Fruit fly (Drosophila melanogaster) whole organism, embryonic: Measurements from ENCODE around the gene CG14961.

Experiments
- Bdp1 ChIP-seq: fragments of 200-800 bp; sonication (Bioruptor generic); optimal IDR thresholded peaks from 3 replicates; lab custom pipeline; 2016; ENCODE audit warnings: missing biosample characterization, missing genetic modification characterization
- Bgb ChIP-seq: fragments of 200-800 bp; sonication (Bioruptor generic); IDR thresholded peaks from 2 replicates; pipeline ENCODE4 v1.3.6; 2022; ENCODE audit warnings: missing biosample characterization, missing genetic modification characterization; ENCODE audit not compliant: partially characterized antibody
- CG10147 ChIP-seq: fragments of 200-800 bp; sonication (Bioruptor generic); optimal IDR thresholded peaks from 2 replicates; lab custom pipeline; 2019; ENCODE audit warnings: missing biosample characterization, mild to moderate bottlenecking, missing genetic modification characterization, moderate library complexity
- CG10209 ChIP-seq: fragments of 200-800 bp; sonication (Bioruptor generic); optimal IDR thresholded peaks from 3 replicates; lab custom pipeline; 2017; ENCODE audit warnings: missing biosample characterization, mild to moderate bottlenecking, missing genetic modification characterization, missing genetic modification reagents
- CG11696 ChIP-seq: fragments of 200-800 bp; sonication (Bioruptor generic); IDR thresholded peaks from 2 replicates; pipeline ENCODE4 v1.3.6; 2022; ENCODE audit warnings: missing biosample characterization, missing genetic modification characterization
- CG11723 ChIP-seq: fragments of 200-800 bp; sonication (Bioruptor generic); optimal IDR thresholded peaks from 2 replicates; lab custom pipeline; 2017; ENCODE audit warnings: missing biosample characterization, mild to moderate bottlenecking, missing genetic modification characterization
- CG1233 ChIP-seq: fragments of 200-800 bp; sonication (Bioruptor generic); optimal IDR thresholded peaks from 4 replicates; lab custom pipeline; 2018; ENCODE audit warnings: missing biosample characterization, mild to moderate bottlenecking, missing genetic modification characterization
- CG12744 ChIP-seq: fragments of 200-800 bp; sonication (Bioruptor generic); optimal IDR thresholded peaks from 2 replicates; lab custom pipeline; 2016; ENCODE audit warnings: missing biosample characterization, missing genetic modification characterization
- CG13624 ChIP-seq: fragments of 200-800 bp; sonication (Bioruptor generic); optimal IDR thresholded peaks from 2 replicates; lab custom pipeline; 2016; ENCODE audit warnings: missing biosample characterization, missing genetic modification characterization
- CG13894 ChIP-seq: fragments of 200-800 bp; sonication (Bioruptor generic); optimal IDR thresholded peaks from 3 replicates; lab custom pipeline; 2018; ENCODE audit warnings: missing biosample characterization, mild to moderate bottlenecking, missing genetic modification characterization, moderate library complexity
- CG14667 ChIP-seq: fragments of 200-800 bp; sonication (Bioruptor generic); IDR thresholded peaks from 2 replicates; pipeline ENCODE4 v1.3.6; 2022; ENCODE audit warnings: missing biosample characterization, missing genetic modification characterization
- CG17186 ChIP-seq: fragments of 200-800 bp; sonication (Bioruptor generic); optimal IDR thresholded peaks from 3 replicates; lab custom pipeline; 2017; ENCODE audit warnings: missing biosample characterization, missing genetic modification reagents, missing genetic modification characterization
- CG2889 ChIP-seq: fragments of 200-800 bp; sonication (Bioruptor generic); IDR thresholded peaks from 3 replicates; pipeline ENCODE4 v1.3.6; 2022; ENCODE audit warnings: missing biosample characterization, missing genetic modification characterization
- CG31224 ChIP-seq: fragments of 200-800 bp; sonication (Bioruptor generic); IDR thresholded peaks from 2 replicates; pipeline ENCODE4 v1.3.6; 2022; ENCODE audit warnings: missing biosample characterization, missing genetic modification characterization
- CG34376 ChIP-seq: fragments of 200-800 bp; sonication (Bioruptor generic); optimal IDR thresholded peaks from 2 replicates; lab custom pipeline; 2018; ENCODE audit warnings: missing biosample characterization, mild to moderate bottlenecking, missing genetic modification characterization
- CG34422 ChIP-seq: fragments of 200-800 bp; sonication (Bioruptor generic); IDR thresholded peaks from 3 replicates; pipeline ENCODE4 v1.3.6; 2022; ENCODE audit warnings: missing biosample characterization, missing genetic modification characterization
- CG3838 ChIP-seq: fragments of 200-800 bp; sonication (Bioruptor generic); optimal IDR thresholded peaks from 3 replicates; lab custom pipeline; 2016; ENCODE audit warnings: missing biosample characterization, missing genetic modification characterization
- CG4820 ChIP-seq: fragments of 200-800 bp; sonication (Bioruptor generic); optimal IDR thresholded peaks from 3 replicates; lab custom pipeline; 2016; ENCODE audit warnings: missing biosample characterization, missing genetic modification characterization
- CG5953 ChIP-seq: fragments of 200-800 bp; sonication (Bioruptor generic); IDR thresholded peaks from 2 replicates; pipeline ENCODE4 v1.3.6; 2022; ENCODE audit warnings: missing biosample characterization, missing genetic modification characterization
- CG6175 ChIP-seq: fragments of 200-800 bp; sonication (Bioruptor generic); IDR thresholded peaks from 3 replicates; pipeline ENCODE4 v1.3.6; 2022; ENCODE audit warnings: missing biosample characterization, missing genetic modification characterization
- CG6254 ChIP-seq: fragments of 200-800 bp; sonication (Bioruptor generic); optimal IDR thresholded peaks from 3 replicates; lab custom pipeline; 2017; ENCODE audit warnings: mild to moderate bottlenecking, missing biosample characterization, missing genetic modification reagents, missing genetic modification characterization
- CG7745 ChIP-seq: fragments of 200-800 bp; sonication (Bioruptor generic); optimal IDR thresholded peaks from 2 replicates; lab custom pipeline; 2018; ENCODE audit warnings: missing biosample characterization, mild to moderate bottlenecking, missing genetic modification characterization, moderate library complexity
- CG7987 ChIP-seq: fragments of 200-800 bp; sonication (Bioruptor generic); optimal IDR thresholded peaks from 2 replicates; lab custom pipeline; 2018; ENCODE audit warnings: missing biosample characterization, mild to moderate bottlenecking, missing genetic modification characterization, moderate library complexity
- CG8359 ChIP-seq: fragments of 200-800 bp; sonication (Bioruptor generic); optimal IDR thresholded peaks from 2 replicates; lab custom pipeline; 2017; ENCODE audit warnings: missing biosample characterization, mild to moderate bottlenecking, missing genetic modification characterization, borderline replicate concordance
- CG9727 ChIP-seq: fragments of 200-800 bp; sonication (Bioruptor generic); optimal IDR thresholded peaks from 3 replicates; lab custom pipeline; 2017; ENCODE audit warnings: missing biosample characterization, mild to moderate bottlenecking, missing genetic modification characterization
- CTCF ChIP-seq: fragments of 200-800 bp; sonication (Bioruptor generic); optimal IDR thresholded peaks from 2 replicates; lab custom pipeline; 2017; ENCODE audit warnings: missing biosample characterization, mild to moderate bottlenecking, missing genetic modification characterization, moderate library complexity
- D ChIP-seq, 2 experiments: fragments of 200-800 bp in 1 of 2; fragments of >200 bp in 1 of 2; sonication (Bioruptor generic) in 1 of 2; optimal IDR thresholded peaks; 2 replicates in 1 of 2; 3 replicates in 1 of 2; lab custom pipeline; 2017; ENCODE audit warnings: mild to moderate bottlenecking in 1 of 2, missing biosample characterization in 1 of 2, missing genetic modification characterization in 1 of 2, missing genetic modification reagents in 1 of 2
- Gsc ChIP-seq: fragments of 200-800 bp; sonication (Bioruptor generic); IDR thresholded peaks from 2 replicates; pipeline ENCODE4 v1.3.6; 2022; ENCODE audit warnings: missing biosample characterization, missing genetic modification characterization
- H15 ChIP-seq: fragments of 200-800 bp; sonication (Bioruptor generic); IDR thresholded peaks from 3 replicates; pipeline ENCODE4 v1.3.6; 2022; ENCODE audit warnings: missing biosample characterization, missing genetic modification characterization
- Hr3 ChIP-seq: fragments of 200-800 bp; sonication (Bioruptor generic); optimal IDR thresholded peaks from 3 replicates; lab custom pipeline; 2016; ENCODE audit warnings: missing biosample characterization, missing genetic modification characterization
- Hr78 ChIP-seq, 2 experiments: fragments of 200-800 bp in 1 of 2; fragments of >200 bp in 1 of 2; sonication (Bioruptor generic) in 1 of 2; optimal IDR thresholded peaks; 2 replicates each; lab custom pipeline; 2017 to 2019; ENCODE audit warnings: missing biosample characterization in 2 of 2, missing genetic modification characterization in 2 of 2, mild to moderate bottlenecking in 1 of 2, moderate library complexity in 1 of 2
- NC2β ChIP-seq: fragments of 200-800 bp; sonication (Bioruptor generic); optimal IDR thresholded peaks from 2 replicates; lab custom pipeline; 2016; ENCODE audit warnings: missing biosample characterization, missing genetic modification characterization
- Nf-YB ChIP-seq: fragments of 200-800 bp; sonication (Bioruptor generic); optimal IDR thresholded peaks from 3 replicates; lab custom pipeline; 2019; ENCODE audit warnings: missing biosample characterization, mild to moderate bottlenecking, missing genetic modification characterization, moderate library complexity
- Side ChIP-seq: fragments of 200-800 bp; sonication (Bioruptor generic); optimal IDR thresholded peaks from 2 replicates; lab custom pipeline; 2016; ENCODE audit warnings: missing biosample characterization, missing genetic modification characterization
- Vsx1 ChIP-seq: fragments of 200-800 bp; sonication (Bioruptor generic); optimal IDR thresholded peaks from 2 replicates; lab custom pipeline; 2017; ENCODE audit warnings: missing biosample characterization, mild to moderate bottlenecking, missing genetic modification characterization, missing genetic modification reagents
- amos ChIP-seq: fragments of 200-800 bp; sonication (Bioruptor generic); IDR thresholded peaks from 2 replicates; pipeline ENCODE4 v1.3.6; 2022; ENCODE audit warnings: missing biosample characterization, missing genetic modification characterization; ENCODE audit not compliant: partially characterized antibody
- aop ChIP-seq: fragments of 200-800 bp; sonication (Bioruptor generic); IDR thresholded peaks from 2 replicates; pipeline ENCODE4 v1.3.6; 2022; ENCODE audit warnings: missing biosample characterization, missing genetic modification characterization
- crc ChIP-seq: fragments of 200-800 bp; sonication (Bioruptor generic); optimal IDR thresholded peaks from 2 replicates; lab custom pipeline; 2016; ENCODE audit warnings: missing biosample characterization, missing genetic modification characterization
- danr ChIP-seq: fragments of 200-800 bp; sonication (Bioruptor generic); IDR thresholded peaks from 2 replicates; pipeline ENCODE4 v1.3.6; 2022; ENCODE audit warnings: missing biosample characterization, missing genetic modification characterization
- dysf ChIP-seq: fragments of 200-800 bp; sonication (Bioruptor generic); IDR thresholded peaks from 3 replicates; pipeline ENCODE4 v1.3.6; 2022; ENCODE audit warnings: missing biosample characterization, missing genetic modification characterization
- gro ChIP-seq: fragments of 200-800 bp; sonication (Bioruptor generic); optimal IDR thresholded peaks from 2 replicates; lab custom pipeline; 2016; ENCODE audit warnings: missing biosample characterization, missing genetic modification characterization
- her ChIP-seq: fragments of 200-800 bp; sonication (Bioruptor generic); optimal IDR thresholded peaks from 2 replicates; lab custom pipeline; 2016; ENCODE audit warnings: missing biosample characterization, missing genetic modification characterization
- hkb ChIP-seq, 2 experiments: fragments of 200-800 bp in 1 of 2; fragments of >200 bp in 1 of 2; sonication (Bioruptor generic) in 1 of 2; IDR thresholded peaks in 1 of 2; optimal IDR thresholded peaks in 1 of 2; 2 replicates each; pipeline versions ENCODE4 v1.3.6 to Lab custom; 2017 to 2022; ENCODE audit warnings: missing biosample characterization in 1 of 2, missing genetic modification characterization in 1 of 2
- kah ChIP-seq: fragments of 200-800 bp; sonication (Bioruptor generic); optimal IDR thresholded peaks from 2 replicates; lab custom pipeline; 2018; ENCODE audit warnings: missing biosample characterization, mild to moderate bottlenecking, missing genetic modification characterization
- mld ChIP-seq: fragments of 200-800 bp; sonication (Bioruptor generic); IDR thresholded peaks from 3 replicates; pipeline ENCODE4 v1.3.6; 2022; ENCODE audit warnings: missing biosample characterization, missing genetic modification characterization; ENCODE audit not compliant: partially characterized antibody
- nerfin-2 ChIP-seq: fragments of 200-800 bp; sonication (Bioruptor generic); IDR thresholded peaks from 2 replicates; pipeline ENCODE4 v1.3.6; 2022; ENCODE audit warnings: missing biosample characterization, missing genetic modification characterization; ENCODE audit not compliant: partially characterized antibody
- ranshi ChIP-seq: fragments of 200-800 bp; sonication (Bioruptor generic); IDR thresholded peaks from 2 replicates; pipeline ENCODE4 v1.3.6; 2022; ENCODE audit warnings: missing biosample characterization, missing genetic modification characterization
- trh ChIP-seq: fragments of 200-800 bp; sonication (Bioruptor generic); optimal IDR thresholded peaks from 2 replicates; lab custom pipeline; 2016; ENCODE audit warnings: missing biosample characterization, missing genetic modification characterization
- ttk ChIP-seq: fragments of 200-800 bp; sonication (Bioruptor generic); IDR thresholded peaks from 2 replicates; pipeline ENCODE4 v2.1.2; 2022; ENCODE audit warnings: missing biosample characterization, missing genetic modification characterization
- wor ChIP-seq: fragments of 200-800 bp; sonication (Bioruptor generic); IDR thresholded peaks from 2 replicates; pipeline ENCODE4 v1.3.6; 2022; ENCODE audit warnings: missing biosample characterization, missing genetic modification characterization

Gene CG14961

dm6 chr3L:3373994-3374623 lies 44.2 kb downstream of the CG14961 start, which contains the start of the genes Ythdc1 and CG12010 (continued):
- TF ChIP-seq wor (GFP tag; lab: Robert Waterston, UW) (no peak), CG12744 (GFP tag; lab: Kevin White, UChicago) (no peak), CG34376 (GFP tag; lab: Kevin White, UChicago) (no peak), CG14667 (GFP tag; lab: Robert Waterston, UW) (no peak), mld (peak; percentile 71; the same call in 2 of the 3 replicates), CG4820 (GFP tag; lab: Kevin White, UChicago) (no peak), CG1233 (GFP tag; lab: Kevin White, UChicago) (no peak), Bdp1 (GFP tag; lab: Kevin White, UChicago) (no peak), trh (GFP tag; lab: Kevin White, UChicago) (no peak), Hr78 (GFP tag; optimal IDR thresholded peaks at IDR 0.05; lab: Kevin White, UChicago) (no peak), CG17186 (peak; percentile 73), Vsx1 (GFP tag; lab: Kevin White, UChicago) (no peak), CG6254 (GFP tag; lab: Kevin White, UChicago) (no peak), danr (GFP tag; lab: Robert Waterston, UW) (no peak), CG3838 (GFP tag; lab: Kevin White, UChicago) (no peak), CG7745 (tag; lab: Kevin White, UChicago) (no peak), gro (GFP tag; lab: Kevin White, UChicago) (peak; percentile 34), her (GFP tag; lab: Kevin White, UChicago) (no peak), Hr3 (GFP tag; lab: Kevin White, UChicago) (no peak), CG11696 (GFP tag; lab: Robert Waterston, UW) (no peak), CTCF (GFP tag; lab: Kevin White, UChicago) (no peak), CG6175 (GFP tag; lab: Robert Waterston, UW) (no peak), kah (GFP tag; lab: Kevin White, UChicago) (peak; percentile 31), aop (GFP tag; lab: Robert Waterston, UW) (no peak), hkb (optimal IDR thresholded peaks at IDR 0.05; lab: Kevin White, UChicago) (no peak), hkb (GFP tag; IDR thresholded peaks at IDR 0.05; lab: Robert Waterston, UW) (no peak), CG31224 (GFP tag; lab: Robert Waterston, UW) (no peak), ranshi (GFP tag; lab: Robert Waterston, UW) (no peak), ttk (GFP tag; lab: Robert Waterston, UW) (no peak), CG13894 (tag; lab: Kevin White, UChicago) (no peak), dysf (GFP tag; lab: Robert Waterston, UW) (peak; percentile 8; the same call in 1 of the 3 replicates), amos (GFP tag; lab: Robert Waterston, UW) (peak; percentile 92), H15 (no peak), Gsc (GFP tag; lab: Robert Waterston, UW) (no peak), CG8359 (GFP tag; lab: Kevin White, UChicago) (no peak), CG10209 (GFP tag; lab: Kevin White, UChicago) (no peak), CG13624 (GFP tag; lab: Kevin White, UChicago) (peak; percentile 78), Nf-YB (peak; percentile 92), CG2889 (GFP tag; lab: Robert Waterston, UW) (no peak), nerfin-2 (GFP tag; lab: Robert Waterston, UW) (peak; percentile 96), CG9727 (GFP tag; lab: Kevin White, UChicago) (no peak), CG11723 (no peak), NC2β (GFP tag; lab: Kevin White, UChicago) (no peak), Side (GFP tag; lab: Kevin White, UChicago) (no peak), D (optimal IDR thresholded peaks at IDR 0.05; lab: Kevin White, UChicago) (peak; percentile 47), D (GFP tag; optimal IDR thresholded peaks at IDR 0.05; lab: Kevin White, UChicago) (no peak), Bgb (GFP tag; lab: Robert Waterston, UW) (peak; percentile 96), CG5953 (no peak), CG7987 (peak; percentile 47), CG10147 (no peak), CG34422 (peak; percentile 90; the same call in 2 of the 3 replicates), crc (no peak)
